Fruit fly (Drosophila melanogaster) whole organism, embryonic: ENCODE measurements around the gene Snm1.
A peak's percentile ranks its signal among the peaks of the same experiment; 100 is the strongest.

ENCODE experiments used
- BEAF-32 ChIP-seq: fragments of 200-800 bp; sonication (Bioruptor generic); optimal IDR thresholded peaks from 3 replicates; lab custom pipeline; 2017; ENCODE audit warnings: missing biosample characterization, missing genetic modification characterization, mild to moderate bottlenecking, moderate library complexity, missing genetic modification reagents
- CG10431 ChIP-seq: fragments of 200-800 bp; sonication (Bioruptor generic); optimal IDR thresholded peaks from 3 replicates; lab custom pipeline; 2018; ENCODE audit warnings: missing biosample characterization, mild to moderate bottlenecking, missing genetic modification characterization
- CG11085 ChIP-seq: fragments of 200-800 bp; sonication (Bioruptor generic); IDR thresholded peaks from 2 replicates; pipeline ENCODE4 v1.3.6; 2022; ENCODE audit warnings: missing biosample characterization, missing genetic modification characterization
- CG12391 ChIP-seq: fragments of 200-800 bp; sonication (Bioruptor generic); optimal IDR thresholded peaks from 3 replicates; lab custom pipeline; 2018; ENCODE audit warnings: missing biosample characterization, mild to moderate bottlenecking, missing genetic modification characterization, moderate library complexity
- CG12744 ChIP-seq: fragments of 200-800 bp; sonication (Bioruptor generic); optimal IDR thresholded peaks from 2 replicates; lab custom pipeline; 2016; ENCODE audit warnings: missing biosample characterization, missing genetic modification characterization
- CG16813 ChIP-seq: fragments of 200-800 bp; sonication (Bioruptor generic); IDR thresholded peaks from 3 replicates; pipeline ENCODE4 v1.3.6; 2022; ENCODE audit warnings: missing biosample characterization, missing genetic modification characterization; ENCODE audit not compliant: partially characterized antibody
- CG17186 ChIP-seq: fragments of 200-800 bp; sonication (Bioruptor generic); optimal IDR thresholded peaks from 3 replicates; lab custom pipeline; 2017; ENCODE audit warnings: missing biosample characterization, missing genetic modification reagents, missing genetic modification characterization
- CG17912 ChIP-seq: fragments of 200-800 bp; sonication (Bioruptor generic); optimal IDR thresholded peaks from 2 replicates; lab custom pipeline; 2018; ENCODE audit warnings: missing biosample characterization, mild to moderate bottlenecking, missing genetic modification characterization
- CG18619 ChIP-seq: fragments of 200-800 bp; sonication (Bioruptor generic); optimal IDR thresholded peaks from 3 replicates; lab custom pipeline; 2017; ENCODE audit warnings: missing biosample characterization, mild to moderate bottlenecking, missing genetic modification characterization
- CG2116 ChIP-seq: fragments of 200-800 bp; sonication (Bioruptor generic); optimal IDR thresholded peaks from 3 replicates; lab custom pipeline; 2018; ENCODE audit warnings: missing biosample characterization, mild to moderate bottlenecking, missing genetic modification characterization
- CG2199 ChIP-seq: fragments of 200-800 bp; sonication (Bioruptor generic); IDR thresholded peaks from 3 replicates; pipeline ENCODE4 v1.3.6; 2022; ENCODE audit warnings: missing biosample characterization, missing genetic modification characterization
- CG32767 ChIP-seq: fragments of 200-800 bp; sonication (Bioruptor generic); IDR thresholded peaks from 2 replicates; pipeline ENCODE4 v1.3.6; 2022; ENCODE audit warnings: missing biosample characterization, missing genetic modification characterization
- CG33557 ChIP-seq: fragments of 200-800 bp; sonication (Bioruptor generic); optimal IDR thresholded peaks from 2 replicates; lab custom pipeline; 2019; ENCODE audit warnings: missing biosample characterization, mild to moderate bottlenecking, missing genetic modification characterization, moderate library complexity
- CG4360 ChIP-seq: fragments of 200-800 bp; sonication (Bioruptor generic); IDR thresholded peaks from 2 replicates; pipeline ENCODE4 v1.3.6; 2022; ENCODE audit warnings: missing biosample characterization, missing genetic modification characterization
- CG4820 ChIP-seq: fragments of 200-800 bp; sonication (Bioruptor generic); optimal IDR thresholded peaks from 3 replicates; lab custom pipeline; 2016; ENCODE audit warnings: missing biosample characterization, missing genetic modification characterization
- CG5953 ChIP-seq: fragments of 200-800 bp; sonication (Bioruptor generic); IDR thresholded peaks from 2 replicates; pipeline ENCODE4 v1.3.6; 2022; ENCODE audit warnings: missing biosample characterization, missing genetic modification characterization
- CG9797 ChIP-seq: fragments of 200-800 bp; sonication (Bioruptor generic); optimal IDR thresholded peaks from 3 replicates; lab custom pipeline; 2018; ENCODE audit warnings: missing biosample characterization, mild to moderate bottlenecking, missing genetic modification characterization
- CoRest ChIP-seq: fragments of 200-800 bp; sonication (Bioruptor generic); optimal IDR thresholded peaks from 3 replicates; lab custom pipeline; 2018; ENCODE audit warnings: missing biosample characterization, mild to moderate bottlenecking, missing genetic modification characterization, moderate library complexity
- Dfd ChIP-seq, 2 experiments: fragments of >200 bp; optimal IDR thresholded peaks; 2 replicates each; lab custom pipeline; 2017; ENCODE audit warnings: missing biosample characterization in 2 of 2, missing genetic modification characterization in 2 of 2
- Dip2 ChIP-seq: fragments of 200-800 bp; sonication (Bioruptor generic); IDR thresholded peaks from 2 replicates; pipeline ENCODE4 v1.3.6; 2022; ENCODE audit warnings: missing biosample characterization, missing genetic modification characterization
- E2f2 ChIP-seq: fragments of 200-800 bp; sonication (Bioruptor generic); IDR thresholded peaks from 2 replicates; pipeline ENCODE4 v1.3.6; 2022; ENCODE audit warnings: missing biosample characterization, missing genetic modification characterization
- HHEX ChIP-seq: fragments of 200-800 bp; sonication (Bioruptor generic); optimal IDR thresholded peaks from 3 replicates; lab custom pipeline; 2017; ENCODE audit warnings: missing biosample characterization, mild to moderate bottlenecking, missing genetic modification characterization, missing genetic modification reagents
- HLH4C ChIP-seq: fragments of 200-800 bp; sonication (Bioruptor generic); IDR thresholded peaks from 3 replicates; pipeline ENCODE4 v1.3.6; 2022; ENCODE audit warnings: missing biosample characterization, missing genetic modification characterization; ENCODE audit not compliant: partially characterized antibody
- HmgZ ChIP-seq: fragments of 200-800 bp; sonication (Bioruptor generic); optimal IDR thresholded peaks from 2 replicates; lab custom pipeline; 2018; ENCODE audit warnings: missing biosample characterization, mild to moderate bottlenecking, missing genetic modification characterization
- Myb ChIP-seq: fragments of 200-800 bp; sonication (Bioruptor generic); optimal IDR thresholded peaks from 2 replicates; lab custom pipeline; 2016; ENCODE audit warnings: missing biosample characterization, missing genetic modification characterization
- NC2β ChIP-seq: fragments of 200-800 bp; sonication (Bioruptor generic); optimal IDR thresholded peaks from 2 replicates; lab custom pipeline; 2016; ENCODE audit warnings: missing biosample characterization, missing genetic modification characterization
- Sry-δ ChIP-seq: fragments of 200-800 bp; sonication (Bioruptor generic); optimal IDR thresholded peaks from 2 replicates; lab custom pipeline; 2016; ENCODE audit warnings: missing biosample characterization, missing genetic modification characterization
- Stat92E ChIP-seq, 3 experiments: fragments of >200 bp in 2 of 3; fragments of 200-800 bp in 1 of 3; sonication (Bioruptor generic) in 1 of 3; optimal IDR thresholded peaks; 2 replicates each; lab custom pipeline; 2017 to 2019; ENCODE audit warnings: missing biosample characterization in 3 of 3, missing genetic modification characterization in 3 of 3, mild to moderate bottlenecking in 1 of 3, moderate library complexity in 1 of 3
- Taf1 ChIP-seq: fragments of 200-800 bp; sonication (Bioruptor generic); IDR thresholded peaks from 2 replicates; pipeline ENCODE4 v1.3.6; 2022; ENCODE audit warnings: missing biosample characterization, missing genetic modification characterization
- amos ChIP-seq: fragments of 200-800 bp; sonication (Bioruptor generic); IDR thresholded peaks from 2 replicates; pipeline ENCODE4 v1.3.6; 2022; ENCODE audit warnings: missing biosample characterization, missing genetic modification characterization; ENCODE audit not compliant: partially characterized antibody
- bbx ChIP-seq: fragments of 200-800 bp; sonication (Bioruptor generic); IDR thresholded peaks from 2 replicates; pipeline ENCODE4 v1.3.6; 2022; ENCODE audit warnings: missing biosample characterization, missing genetic modification characterization; ENCODE audit not compliant: partially characterized antibody
- en ChIP-seq: fragments of 200-800 bp; sonication (Bioruptor generic); optimal IDR thresholded peaks from 2 replicates; lab custom pipeline; 2016; ENCODE audit warnings: missing biosample characterization, missing genetic modification characterization
- esg ChIP-seq: fragments of 200-800 bp; sonication (Bioruptor generic); conservative IDR thresholded peaks from 2 replicates; pipeline ENCODE4 v1.3.6; 2022; ENCODE audit warnings: missing biosample characterization, missing genetic modification characterization
- gfzf ChIP-seq: fragments of 200-800 bp; sonication (Bioruptor generic); optimal IDR thresholded peaks from 2 replicates; lab custom pipeline; 2016; ENCODE audit warnings: missing biosample characterization, mild to moderate bottlenecking, missing genetic modification characterization, moderate library complexity
- gsb-n ChIP-seq: fragments of 200-800 bp; sonication (Bioruptor generic); optimal IDR thresholded peaks from 3 replicates; lab custom pipeline; 2018; ENCODE audit warnings: missing biosample characterization, mild to moderate bottlenecking, missing genetic modification characterization
- inv ChIP-seq: fragments of 200-800 bp; sonication (Bioruptor generic); IDR thresholded peaks from 2 replicates; pipeline ENCODE4 v1.3.6; 2022; ENCODE audit warnings: missing biosample characterization, missing genetic modification characterization; ENCODE audit not compliant: partially characterized antibody
- mld ChIP-seq: fragments of 200-800 bp; sonication (Bioruptor generic); IDR thresholded peaks from 3 replicates; pipeline ENCODE4 v1.3.6; 2022; ENCODE audit warnings: missing biosample characterization, missing genetic modification characterization; ENCODE audit not compliant: partially characterized antibody
- nau ChIP-seq: fragments of 200-800 bp; sonication (Bioruptor generic); optimal IDR thresholded peaks from 3 replicates; lab custom pipeline; 2017; ENCODE audit warnings: missing biosample characterization, mild to moderate bottlenecking, missing genetic modification characterization, missing genetic modification reagents
- nerfin-2 ChIP-seq: fragments of 200-800 bp; sonication (Bioruptor generic); IDR thresholded peaks from 2 replicates; pipeline ENCODE4 v1.3.6; 2022; ENCODE audit warnings: missing biosample characterization, missing genetic modification characterization; ENCODE audit not compliant: partially characterized antibody
- phol ChIP-seq: fragments of 200-800 bp; sonication (Bioruptor generic); optimal IDR thresholded peaks from 3 replicates; lab custom pipeline; 2018; ENCODE audit warnings: missing biosample characterization, mild to moderate bottlenecking, missing genetic modification characterization, moderate library complexity
- pzg ChIP-seq: fragments of 200-800 bp; sonication (Bioruptor generic); optimal IDR thresholded peaks from 3 replicates; lab custom pipeline; 2018; ENCODE audit warnings: missing biosample characterization, mild to moderate bottlenecking, missing genetic modification characterization, moderate library complexity
- rib ChIP-seq: fragments of 200-800 bp; sonication (Bioruptor generic); IDR thresholded peaks from 2 replicates; pipeline ENCODE4 v1.3.6; 2022; ENCODE audit warnings: missing biosample characterization, missing genetic modification characterization
- row ChIP-seq: fragments of 200-800 bp; sonication (Bioruptor generic); IDR thresholded peaks from 3 replicates; pipeline ENCODE4 v1.3.6; 2022; ENCODE audit warnings: missing biosample characterization, missing genetic modification characterization
- sna ChIP-seq: fragments of 200-800 bp; sonication (Bioruptor generic); IDR thresholded peaks from 2 replicates; pipeline ENCODE4 v1.3.6; 2022; ENCODE audit warnings: missing biosample characterization, missing genetic modification characterization; ENCODE audit not compliant: partially characterized antibody
- so ChIP-seq: fragments of 200-800 bp; sonication (Bioruptor generic); IDR thresholded peaks from 3 replicates; pipeline ENCODE4 v1.3.6; 2022; ENCODE audit warnings: missing biosample characterization, missing genetic modification characterization
- tna ChIP-seq: fragments of 200-800 bp; sonication (Bioruptor generic); IDR thresholded peaks from 2 replicates; pipeline ENCODE4 v1.3.6; 2022; ENCODE audit warnings: missing biosample characterization, missing genetic modification characterization; ENCODE audit not compliant: partially characterized antibody
- vfl ChIP-seq: fragments of 200-800 bp; sonication (Bioruptor generic); optimal IDR thresholded peaks from 2 replicates; lab custom pipeline; 2016; ENCODE audit warnings: missing biosample characterization, missing genetic modification characterization
- zf30C ChIP-seq: fragments of 200-800 bp; sonication (Bioruptor generic); optimal IDR thresholded peaks from 3 replicates; lab custom pipeline; 2018; ENCODE audit warnings: missing biosample characterization, mild to moderate bottlenecking, missing genetic modification characterization

Gene Snm1

DNA sequence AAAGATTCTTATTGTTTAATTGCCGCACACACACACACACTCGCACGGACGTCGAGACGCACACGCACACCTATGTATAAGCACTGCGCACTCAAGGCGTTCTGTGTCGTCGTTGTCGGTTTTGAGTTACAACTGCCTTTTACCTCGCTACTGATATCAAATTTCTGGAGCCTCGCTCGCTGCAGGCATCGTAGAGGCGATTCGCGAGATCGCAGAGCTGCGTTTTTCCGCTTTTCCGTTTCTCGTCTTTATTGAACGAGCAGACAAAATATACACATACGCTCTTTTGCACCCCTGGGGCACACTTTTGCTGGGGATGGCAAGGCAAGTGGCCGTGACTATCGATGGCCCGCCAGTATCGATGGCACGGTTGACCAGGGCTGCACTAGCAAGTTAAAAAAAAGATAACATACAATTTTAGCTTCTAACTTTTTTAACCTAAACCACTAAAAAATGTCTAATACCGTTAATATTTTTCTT is 7.4 kb upstream of the Snm1 start, which contains the start of gene CG2519 (continued):
- no peak for TF ChIP-seq CG12391 (tag; lab: Kevin White, UChicago)
- no peak for TF ChIP-seq CG4360 (GFP tag; lab: Robert Waterston, UW)
- peak; percentile 23 for TF ChIP-seq CG17912 (GFP tag; lab: Kevin White, UChicago)
- no peak for TF ChIP-seq CG10431 (GFP tag; lab: Kevin White, UChicago)
- peak in 1 of 3 experiments; percentile 45 for TF ChIP-seq Stat92E (GFP tag; optimal IDR thresholded peaks at IDR 0.05; lab: Kevin White, UChicago)
- no peak for TF ChIP-seq CG33557 (GFP tag; lab: Kevin White, UChicago)
- TF ChIP-seq CG4820 (GFP tag; lab: Kevin White, UChicago) = peak; percentile 39
- TF ChIP-seq inv (GFP tag; lab: Robert Waterston, UW) = peak; percentile 91
- no peak for TF ChIP-seq Dip2 (GFP tag; lab: Robert Waterston, UW)
- no peak for TF ChIP-seq Taf1 (GFP tag; lab: Robert Waterston, UW)
- peak; percentile 15 for TF ChIP-seq CG18619 (GFP tag; lab: Kevin White, UChicago)
- TF ChIP-seq NC2β (GFP tag; lab: Kevin White, UChicago) = no peak
- peak; percentile 98 for TF ChIP-seq bbx
- TF ChIP-seq nau (GFP tag; lab: Kevin White, UChicago) = no peak
- peak; percentile 60 for TF ChIP-seq vfl
- TF ChIP-seq Dfd (GFP tag; optimal IDR thresholded peaks at IDR 0.05; lab: Kevin White, UChicago) = no peak
- peak; percentile 59; the same call in 1 of the 2 replicates for TF ChIP-seq CG11085
- 0 out of 2 replicates have a peak, but pooled peaks have one; percentile 14 for TF ChIP-seq CG32767 (GFP tag; lab: Robert Waterston, UW)
- TF ChIP-seq rib (GFP tag; lab: Robert Waterston, UW) = peak; percentile 37; the same call in 1 of the 2 replicates
- TF ChIP-seq HmgZ (tag; lab: Kevin White, UChicago) = peak; percentile 70
- TF ChIP-seq sna (GFP tag; lab: Robert Waterston, UW) = peak; percentile 87
- TF ChIP-seq CG12744 (GFP tag; lab: Kevin White, UChicago) = no peak
- no peak for TF ChIP-seq HHEX (GFP tag; lab: Kevin White, UChicago)
- peak; percentile 98 for TF ChIP-seq amos
- no peak for TF ChIP-seq CG5953 (GFP tag; lab: Robert Waterston, UW)
- no peak; the same call in 2 of the 3 replicates for TF ChIP-seq CG2199
- 0 out of 2 replicates have a peak, but pooled peaks have one; percentile 18 for TF ChIP-seq esg (GFP tag; lab: Robert Waterston, UW)

DNA sequence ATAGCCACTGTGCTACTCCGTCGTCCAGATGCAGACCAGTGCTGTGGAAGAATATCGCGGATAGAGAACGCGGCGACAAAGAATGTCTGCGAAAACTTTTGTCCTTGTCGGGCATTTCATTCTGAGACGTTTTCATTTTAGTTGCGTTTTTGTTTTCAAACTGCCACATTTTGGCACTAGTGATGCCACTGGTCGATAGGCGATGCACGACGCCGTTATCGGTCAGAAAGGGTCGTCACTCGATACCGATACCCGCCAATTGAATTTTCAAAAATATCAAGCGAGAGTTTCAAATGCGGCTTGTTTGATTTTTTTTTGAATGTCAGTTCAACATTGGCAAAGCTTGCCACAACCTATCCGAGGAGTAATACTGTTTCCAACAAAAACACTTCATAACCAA is 4.4 kb upstream of the Snm1 start:
- TF ChIP-seq E2f2 (GFP tag; lab: Robert Waterston, UW) = peak; percentile 96
- TF ChIP-seq Myb (GFP tag; lab: Kevin White, UChicago) = peak; percentile 91
- no peak for TF ChIP-seq en (GFP tag; lab: Kevin White, UChicago)
- TF ChIP-seq pzg (GFP tag; lab: Kevin White, UChicago) = peak; percentile 72
- TF ChIP-seq zf30C (GFP tag; lab: Kevin White, UChicago) = no peak
- TF ChIP-seq CoRest (tag; lab: Kevin White, UChicago) = peak; percentile 14
- peak; percentile 26 for TF ChIP-seq gfzf (GFP tag; lab: Kevin White, UChicago)
- peak; percentile 63 for TF ChIP-seq tna (GFP tag; lab: Robert Waterston, UW)
- peak; percentile 41; the same call in 1 of the 2 replicates for TF ChIP-seq inv (GFP tag; lab: Robert Waterston, UW)
- TF ChIP-seq CG17186 (GFP tag; lab: Kevin White, UChicago) = peak; percentile 35
- peak; percentile 41; the same call in 1 of the 3 replicates for TF ChIP-seq mld (GFP tag; lab: Robert Waterston, UW)
- TF ChIP-seq CG9797 (GFP tag; lab: Kevin White, UChicago) = peak; percentile 35
- TF ChIP-seq BEAF-32 (GFP tag; lab: Kevin White, UChicago) = peak; percentile 70
- peak; percentile 64 for TF ChIP-seq sna (GFP tag; lab: Robert Waterston, UW)
- peak; percentile 81 for TF ChIP-seq CG2116
- peak; percentile 57; the same call in 1 of the 2 replicates for TF ChIP-seq nerfin-2
- peak; percentile 28 for TF ChIP-seq phol (tag; lab: Kevin White, UChicago)
- no peak for TF ChIP-seq so (GFP tag; lab: Robert Waterston, UW)
- TF ChIP-seq CG16813 (GFP tag; lab: Robert Waterston, UW) = peak; percentile 72
- TF ChIP-seq Sry-δ = peak; percentile 81
- TF ChIP-seq gsb-n (tag; lab: Kevin White, UChicago) = no peak
- 0 out of 3 replicates have a peak, but pooled peaks have one; percentile 12 for TF ChIP-seq row (GFP tag; lab: Robert Waterston, UW)
- peak; percentile 81 for TF ChIP-seq HLH4C (GFP tag; lab: Robert Waterston, UW)
